Fruit fly (Drosophila melanogaster): ENCODE measurements around the gene Gat.
A peak's percentile ranks its signal among the peaks of the same experiment; 100 is the strongest.

Gene Gat

DNA sequence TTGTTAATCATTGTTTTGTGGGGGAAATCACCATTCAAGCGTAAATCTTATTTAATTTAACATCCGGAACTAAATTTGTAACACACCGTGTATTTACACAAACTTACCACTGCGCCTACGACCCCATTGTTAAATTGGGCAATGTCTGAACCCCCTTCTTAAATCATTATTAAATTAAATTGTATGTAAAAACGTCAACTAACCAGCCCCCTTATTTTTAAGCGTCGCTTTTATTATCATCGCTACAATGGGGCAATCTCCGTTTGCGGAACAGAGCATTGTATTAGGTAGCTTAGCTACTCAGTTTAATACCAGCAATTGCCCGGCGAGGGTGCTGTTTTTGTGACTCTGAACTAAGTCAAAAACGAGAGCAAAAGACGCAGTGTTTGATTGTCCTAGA lies at the start of gene Gat:
Gene Gat, plus strand, starts transcription at position 301 of the 400 bp plus-strand sequence.
- TF ChIP-seq foxo (GFP tag; optimal IDR thresholded peaks at IDR 0.05) (no peak), Dif (GFP tag; optimal IDR thresholded peaks at IDR 0.05; ENCODE audit: partially characterized antibody) (no peak), dl (GFP tag; optimal IDR thresholded peaks at IDR 0.05; ENCODE audit: insufficient read depth in 1 of 2, partially characterized antibody in 2 of 2) (no peak), OdsH (GFP tag; optimal IDR thresholded peaks at IDR 0.05) (no peak), pan (optimal IDR thresholded peaks at IDR 0.05) (no peak)

DNA sequence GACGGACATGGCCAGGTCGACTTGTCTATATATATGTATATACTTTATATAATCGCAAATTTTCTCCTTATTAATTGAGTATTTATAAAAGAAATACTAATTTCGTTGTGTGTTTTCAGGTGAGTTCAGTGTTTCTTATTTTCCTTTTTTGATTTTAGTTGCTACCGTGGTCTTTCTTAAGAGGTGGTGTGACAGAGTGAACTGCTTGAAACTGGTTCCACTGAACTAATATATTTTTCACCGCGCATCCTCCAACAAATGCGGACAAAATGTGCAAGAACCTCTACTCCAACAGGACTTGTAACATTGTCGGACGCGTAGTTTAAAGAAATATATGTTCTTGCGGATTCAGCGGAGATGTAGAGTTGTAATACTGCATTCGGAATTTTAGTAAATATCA lies 46.7 kb upstream of the Gat start, which contains the start of gene CG1909:
Gene CG1909, plus strand, starts transcription at position 273 of the 400 bp plus-strand sequence.
- no peak for TF ChIP-seq Myc (optimal IDR thresholded peaks at IDR 0.05)

DNA sequence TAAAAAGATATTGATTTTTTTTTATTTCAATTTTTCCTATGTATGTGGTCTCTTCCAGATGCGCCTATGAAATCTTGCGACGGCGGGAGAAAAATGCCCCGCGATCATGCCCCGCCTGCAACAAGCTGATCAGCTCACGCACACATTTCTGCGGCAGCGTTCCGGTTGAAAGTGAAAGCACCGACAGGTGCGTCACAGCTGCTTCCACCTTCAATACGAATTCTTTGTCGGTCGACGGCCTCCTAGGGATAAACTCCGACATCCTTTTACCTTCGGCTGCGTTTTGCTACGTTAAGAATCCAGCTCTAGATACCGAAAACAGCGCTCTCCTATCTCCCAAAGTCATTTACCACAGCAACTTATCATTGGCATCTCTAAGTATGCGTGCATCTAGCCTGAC lies 41.0 kb upstream of the Gat start:
- TF ChIP-seq lola (GFP tag; optimal IDR thresholded peaks at IDR 0.05) (no peak), br (GFP tag; optimal IDR thresholded peaks at IDR 0.05) (no peak), usp (GFP tag; optimal IDR thresholded peaks at IDR 0.05) (no peak), GATAd (GFP tag; optimal IDR thresholded peaks at IDR 0.05) (no peak), HLH106 (tag; optimal IDR thresholded peaks at IDR 0.05) (no peak), Hr78 (GFP tag; optimal IDR thresholded peaks at IDR 0.05) (no peak), fru (GFP tag; optimal IDR thresholded peaks at IDR 0.05) (no peak), sv (GFP tag; optimal IDR thresholded peaks at IDR 0.05) (no peak), dl (GFP tag; optimal IDR thresholded peaks at IDR 0.05; ENCODE audit: insufficient read depth in 1 of 2, partially characterized antibody in 2 of 2) (no peak), Vsx2 (GFP tag; optimal IDR thresholded peaks at IDR 0.05; ENCODE audit: partially characterized antibody) (no peak)

DNA sequence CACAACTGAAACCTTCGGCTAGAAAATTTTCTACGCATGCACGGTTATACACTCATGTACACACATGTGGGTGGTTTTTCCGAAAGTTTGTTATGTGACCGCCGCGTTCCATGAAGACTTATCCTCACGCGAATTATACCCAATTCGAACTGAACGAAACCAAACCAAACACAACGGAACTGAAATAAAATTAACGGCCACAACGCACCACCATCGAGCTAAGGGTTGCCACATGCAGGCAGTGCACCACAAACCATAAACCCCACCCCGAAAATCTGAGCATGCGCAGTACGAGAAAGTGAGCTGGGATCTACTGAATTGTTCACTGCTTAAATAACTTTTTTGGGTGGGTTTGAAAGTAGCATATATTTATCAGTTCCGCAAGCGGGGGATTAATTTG lies 22.0 kb upstream of the Gat start, which contains the start of gene onecut:
Gene onecut, minus strand, starts transcription at position 152 of the 400 bp plus-strand sequence.
- no peak for TF ChIP-seq Hr83 (GFP tag; optimal IDR thresholded peaks at IDR 0.05; ENCODE audit: poor library complexity, severe bottlenecking)
- no peak for TF ChIP-seq lola (GFP tag; optimal IDR thresholded peaks at IDR 0.05)
- TF ChIP-seq N (GFP tag; optimal IDR thresholded peaks at IDR 0.05), result no peak
- TF ChIP-seq Sp1 (GFP tag; optimal IDR thresholded peaks at IDR 0.05), result no peak
- no peak for TF ChIP-seq brk (GFP tag; optimal IDR thresholded peaks at IDR 0.05)
- TF ChIP-seq dsf (GFP tag; optimal IDR thresholded peaks at IDR 0.05; ENCODE audit: borderline replicate concordance), result no peak
- no peak for TF ChIP-seq CG9705 (GFP tag; optimal IDR thresholded peaks at IDR 0.05)
- TF ChIP-seq Hr78 (GFP tag; optimal IDR thresholded peaks at IDR 0.05), result no peak
- TF ChIP-seq br (GFP tag; optimal IDR thresholded peaks at IDR 0.05), result no peak
- TF ChIP-seq CG32264 (GFP tag; optimal IDR thresholded peaks at IDR 0.05), result no peak
- no peak for TF ChIP-seq Abd-B (GFP tag; optimal IDR thresholded peaks at IDR 0.05)
- TF ChIP-seq dmrt93B (GFP tag; optimal IDR thresholded peaks at IDR 0.05), result no peak
- TF ChIP-seq Hnf4 (GFP tag; optimal IDR thresholded peaks at IDR 0.05), result no peak
- TF ChIP-seq CrebA (GFP tag; optimal IDR thresholded peaks at IDR 0.05; ENCODE audit: borderline replicate concordance), result no peak
- TF ChIP-seq GATAd (GFP tag; optimal IDR thresholded peaks at IDR 0.05), result no peak
- no peak for TF ChIP-seq sage (GFP tag; optimal IDR thresholded peaks at IDR 0.05)
- TF ChIP-seq Myc (optimal IDR thresholded peaks at IDR 0.05), result no peak
- no peak for TF ChIP-seq OdsH (GFP tag; optimal IDR thresholded peaks at IDR 0.05)

DNA sequence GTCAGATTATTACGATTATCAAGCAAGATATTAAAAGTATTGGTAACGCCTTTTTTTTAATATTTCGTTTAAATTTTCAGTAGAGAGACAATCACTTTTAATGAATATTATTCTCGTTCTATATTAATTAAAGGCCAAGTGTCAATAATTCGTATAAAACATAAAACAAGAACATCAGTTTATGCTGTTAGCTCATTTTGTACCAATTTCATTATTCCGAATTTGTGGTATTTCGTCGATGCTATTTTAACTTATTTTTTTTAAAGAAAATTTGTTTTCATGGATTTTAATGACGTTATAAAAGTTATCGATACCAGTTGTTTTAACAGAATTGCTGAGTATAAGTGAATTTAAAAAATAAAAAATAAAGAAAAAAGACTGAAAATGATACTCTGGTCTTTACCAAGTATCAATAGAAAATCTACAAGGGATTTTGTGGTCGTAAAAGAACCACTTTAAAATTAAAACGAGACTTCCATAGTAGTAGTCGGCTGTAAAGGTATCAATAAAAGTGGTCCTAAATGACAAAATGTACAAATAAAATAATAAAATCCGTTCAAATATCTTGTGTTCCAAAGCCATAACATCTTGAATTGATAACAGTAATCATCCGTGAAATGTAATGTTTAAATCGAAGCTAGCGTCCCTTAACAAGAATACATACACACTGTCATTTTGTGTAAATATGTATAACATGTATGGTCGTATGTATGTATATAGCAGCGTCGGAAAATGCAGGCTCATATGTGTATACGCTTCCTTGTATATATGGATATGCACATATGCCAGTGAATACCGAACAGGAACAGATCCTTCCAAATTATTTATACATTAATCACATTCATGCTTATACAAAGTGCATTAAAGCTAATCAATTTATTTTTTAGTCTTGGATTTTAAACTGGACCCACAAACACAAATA lies 18.8 kb upstream of the Gat start, which contains the start of gene Eph:
Gene Eph, plus strand, starts transcription at position 287 of the 922 bp plus-strand sequence.
- TF ChIP-seq woc (GFP tag; optimal IDR thresholded peaks at IDR 0.05), result peak; percentile 69
- TF ChIP-seq CG32264 (GFP tag; optimal IDR thresholded peaks at IDR 0.05), result no peak

Data from whole organism, wandering third instar larva.